Fruit fly (Drosophila melanogaster) whole organism, wandering third instar larva: ENCODE data around the gene DnaJ-H.

Experiments
- CG9705 ChIP-seq: fragments of 200-800 bp; sonication (Bioruptor generic); optimal IDR thresholded peaks from 2 replicates; lab custom pipeline; 2018; ENCODE audit warnings: missing biosample characterization, mild to moderate bottlenecking, missing genetic modification characterization
- CrebA ChIP-seq: fragments of 200-800 bp; sonication (Bioruptor generic); optimal IDR thresholded peaks from 2 replicates; lab custom pipeline; 2016; ENCODE audit warnings: missing biosample characterization, mild to moderate bottlenecking, missing genetic modification characterization, borderline replicate concordance
- Dfd ChIP-seq: fragments of >200 bp; optimal IDR thresholded peaks from 2 replicates; lab custom pipeline; 2017; ENCODE audit warnings: missing biosample characterization, missing genetic modification characterization
- HLH106 ChIP-seq: fragments of 200-800 bp; optimal IDR thresholded peaks from 3 replicates; lab custom pipeline; 2019; ENCODE audit warnings: missing biosample characterization, mild to moderate bottlenecking, missing genetic modification characterization, moderate library complexity
- Hnf4 ChIP-seq: fragments of 200-800 bp; sonication (Bioruptor generic); optimal IDR thresholded peaks from 2 replicates; lab custom pipeline; 2016; ENCODE audit warnings: missing biosample characterization, mild to moderate bottlenecking, missing genetic modification characterization
- Hr78 ChIP-seq: fragments of >200 bp; optimal IDR thresholded peaks from 2 replicates; lab custom pipeline; 2017; ENCODE audit warnings: missing biosample characterization, missing genetic modification characterization
- Hr83 ChIP-seq: fragments of 200-300 bp; sonication (Bioruptor generic); optimal IDR thresholded peaks from 2 replicates; lab custom pipeline; 2016; ENCODE audit warnings: missing biosample characterization, mild to moderate bottlenecking, missing genetic modification characterization, moderate library complexity; ENCODE audit not compliant: poor library complexity, severe bottlenecking
- Jra ChIP-seq: sonication (Bioruptor generic); optimal IDR thresholded peaks from 2 replicates; lab custom pipeline; 2016; ENCODE audit warnings: missing biosample characterization, missing genetic modification characterization
- Mio ChIP-seq: sonication (Bioruptor generic); optimal IDR thresholded peaks from 2 replicates; lab custom pipeline; 2016; ENCODE audit warnings: missing biosample characterization, missing genetic modification characterization
- Myc ChIP-seq: fragments of >200 bp; optimal IDR thresholded peaks from 2 replicates; lab custom pipeline; 2017
- N ChIP-seq: fragments of >200 bp; optimal IDR thresholded peaks from 2 replicates; lab custom pipeline; 2018; ENCODE audit warnings: missing biosample characterization, missing external identifiers, missing genetic modification characterization
- OdsH ChIP-seq: fragments of 200-800 bp; sonication (Bioruptor generic); optimal IDR thresholded peaks from 2 replicates; lab custom pipeline; 2016; ENCODE audit warnings: missing biosample characterization, mild to moderate bottlenecking, missing genetic modification characterization
- Rel ChIP-seq, 2 experiments: fragments of 200-800 bp; sonication (Bioruptor generic) in 1 of 2; optimal IDR thresholded peaks; 2 replicates in 1 of 2; 3 replicates in 1 of 2; lab custom pipeline; 2016 to 2019; ENCODE audit warnings: mild to moderate bottlenecking in 2 of 2, missing biosample characterization in 2 of 2, missing genetic modification characterization in 2 of 2, moderate library complexity in 1 of 2
- Sp1 ChIP-seq: fragments of 200-800 bp; sonication (Bioruptor generic); optimal IDR thresholded peaks from 3 replicates; lab custom pipeline; 2019; ENCODE audit warnings: missing biosample characterization, mild to moderate bottlenecking, missing genetic modification characterization, moderate library complexity
- Vsx2 ChIP-seq: fragments of 200-300, 225-300 bp; sonication (Bioruptor generic); optimal IDR thresholded peaks from 2 replicates; lab custom pipeline; 2018; ENCODE audit warnings: missing biosample characterization, missing genetic modification characterization; ENCODE audit not compliant: partially characterized antibody
- br ChIP-seq: fragments of 200-800 bp; sonication (Bioruptor generic); optimal IDR thresholded peaks from 2 replicates; lab custom pipeline; 2016; ENCODE audit warnings: missing biosample characterization, missing genetic modification characterization
- brk ChIP-seq: fragments of 200-800 bp; sonication (Bioruptor generic); optimal IDR thresholded peaks from 2 replicates; lab custom pipeline; 2016; ENCODE audit warnings: missing biosample characterization, mild to moderate bottlenecking, missing genetic modification characterization
- dl ChIP-seq, 2 experiments: fragments of 175-275, 200-275 bp in 1 of 2; fragments of 200-275 bp in 1 of 2; sonication (Bioruptor generic); optimal IDR thresholded peaks; lab custom pipeline; 2018; ENCODE audit warnings: mild to moderate bottlenecking in 2 of 2, missing biosample characterization in 2 of 2, missing genetic modification characterization in 2 of 2, moderate library complexity in 2 of 2; ENCODE audit not compliant: partially characterized antibody in 2 of 2, insufficient read depth in 1 of 2
- dmrt93B ChIP-seq: fragments of 200-800 bp; sonication (Bioruptor generic); optimal IDR thresholded peaks from 2 replicates; lab custom pipeline; 2018; ENCODE audit warnings: missing biosample characterization, mild to moderate bottlenecking, missing genetic modification characterization
- dsf ChIP-seq: sonication (Bioruptor generic); optimal IDR thresholded peaks from 2 replicates; lab custom pipeline; 2016; ENCODE audit warnings: missing biosample characterization, missing genetic modification characterization, borderline replicate concordance
- ey ChIP-seq: fragments of 200-800 bp; sonication (Bioruptor generic); optimal IDR thresholded peaks from 2 replicates; lab custom pipeline; 2016; ENCODE audit warnings: missing biosample characterization, missing genetic modification characterization
- fru ChIP-seq: fragments of 200-800 bp; sonication (Bioruptor generic); optimal IDR thresholded peaks from 3 replicates; lab custom pipeline; 2016; ENCODE audit warnings: missing biosample characterization, mild to moderate bottlenecking, missing genetic modification characterization
- h ChIP-seq: fragments of 200-800 bp; sonication (Bioruptor generic); optimal IDR thresholded peaks from 3 replicates; lab custom pipeline; 2016; ENCODE audit warnings: missing biosample characterization, mild to moderate bottlenecking, missing genetic modification characterization
- pan ChIP-seq: fragments of >200 bp; optimal IDR thresholded peaks from 2 replicates; lab custom pipeline; 2017
- psq ChIP-seq: fragments of 200-800 bp; sonication (Bioruptor generic); optimal IDR thresholded peaks from 3 replicates; lab custom pipeline; 2017; ENCODE audit warnings: missing biosample characterization, mild to moderate bottlenecking, missing genetic modification characterization, moderate library complexity
- rgr ChIP-seq: fragments of 200-800 bp; sonication (Bioruptor generic); optimal IDR thresholded peaks from 3 replicates; lab custom pipeline; 2016; ENCODE audit warnings: missing biosample characterization, mild to moderate bottlenecking, missing genetic modification characterization
- sage ChIP-seq: fragments of 200-800 bp; sonication (Bioruptor generic); optimal IDR thresholded peaks from 2 replicates; lab custom pipeline; 2016; ENCODE audit warnings: missing biosample characterization, mild to moderate bottlenecking, missing genetic modification characterization
- tai ChIP-seq: sonication (Bioruptor generic); optimal IDR thresholded peaks from 2 replicates; lab custom pipeline; 2016; ENCODE audit warnings: missing biosample characterization, missing genetic modification characterization
- usp ChIP-seq: fragments of >200 bp; optimal IDR thresholded peaks from 2 replicates; lab custom pipeline; 2017; ENCODE audit warnings: missing biosample characterization, missing genetic modification characterization

DnaJ-H gene

dm6 chr2L:13143522-13143921 is 22.4 kb downstream of the DnaJ-H start, which contains the start of gene CG16978:
Gene CG16978 (minus strand): TSS chr2L:13143622.
- no peak for TF ChIP-seq CG9705
- no peak for TF ChIP-seq brk (GFP tag; lab: Kevin White, UChicago)
- no peak for TF ChIP-seq ey (GFP tag; lab: Kevin White, UChicago)
- no peak for TF ChIP-seq Dfd (GFP tag; lab: Kevin White, UChicago)
- no peak for TF ChIP-seq dmrt93B

dm6 chr2L:13142803-13143202 is 23.1 kb downstream of the DnaJ-H start, which contains the start of gene CG9928:
Gene CG9928 (minus strand): TSS chr2L:13142903.
- no peak for TF ChIP-seq dl (GFP tag; optimal IDR thresholded peaks at IDR 0.05; lab: Kevin White, UChicago; ENCODE audit: insufficient read depth in 1 of 2, partially characterized antibody in 2 of 2)

dm6 chr2L:13140891-13141290 is 25.0 kb downstream of the DnaJ-H start:
- TF ChIP-seq Mio (GFP tag; lab: Kevin White, UChicago) (no peak), usp (no peak), N (GFP tag; lab: Kevin White, UChicago) (no peak), HLH106 (tag; lab: Kevin White, UChicago) (no peak), tai (GFP tag; lab: Kevin White, UChicago) (no peak), Myc (lab: Kevin White, UChicago) (no peak), Hr78 (GFP tag; lab: Kevin White, UChicago) (no peak), sage (GFP tag; lab: Kevin White, UChicago) (no peak), h (no peak), Jra (GFP tag; lab: Kevin White, UChicago) (no peak), Hr83 (GFP tag; lab: Kevin White, UChicago) (no peak), fru (GFP tag; lab: Kevin White, UChicago) (no peak), ey (GFP tag; lab: Kevin White, UChicago) (no peak), dsf (no peak), CrebA (no peak), br (GFP tag; lab: Kevin White, UChicago) (no peak), pan (no peak), Sp1 (GFP tag; lab: Kevin White, UChicago) (no peak), Dfd (GFP tag; lab: Kevin White, UChicago) (no peak)

dm6 chr2L:13135929-13136328 is 29.9 kb downstream of the DnaJ-H start:
- TF ChIP-seq Rel (GFP tag; optimal IDR thresholded peaks at IDR 0.05; lab: Kevin White, UChicago) (no peak), Rel (tag; optimal IDR thresholded peaks at IDR 0.05; lab: Kevin White, UChicago) (peak; percentile 93), Vsx2 (peak; percentile 62), brk (GFP tag; lab: Kevin White, UChicago) (no peak)

dm6 chr2L:13130291-13130690 is 35.6 kb downstream of the DnaJ-H start, which contains the start of gene CG5122:
Gene CG5122 (plus strand): TSS chr2L:13130591.
- TF ChIP-seq tai (GFP tag; lab: Kevin White, UChicago) (no peak), usp (no peak), dsf (no peak), Mio (GFP tag; lab: Kevin White, UChicago) (no peak), Rel (GFP tag; optimal IDR thresholded peaks at IDR 0.05; lab: Kevin White, UChicago) (no peak), Rel (tag; optimal IDR thresholded peaks at IDR 0.05; lab: Kevin White, UChicago) (no peak), OdsH (GFP tag; lab: Kevin White, UChicago) (no peak), br (GFP tag; lab: Kevin White, UChicago) (no peak), psq (GFP tag; lab: Kevin White, UChicago) (no peak)

dm6 chr2L:13122526-13122925 is 43.3 kb downstream of the DnaJ-H start:
- TF ChIP-seq ey (GFP tag; lab: Kevin White, UChicago) (no peak), Vsx2 (peak; percentile 55), Hnf4 (GFP tag; lab: Kevin White, UChicago) (no peak), rgr (GFP tag; lab: Kevin White, UChicago) (no peak)
